Fruit fly (Drosophila melanogaster): ENCODE results near the gene CG33322.

CG33322 gene

dm6 chr2L:20802839-20803238 lies 13.2 kb downstream of the CG33322 start:
- no peak for TF ChIP-seq EcR (GFP tag; optimal IDR thresholded peaks at IDR 0.05)
- no peak for TF ChIP-seq Dll (optimal IDR thresholded peaks at IDR 0.05)
- no peak for TF ChIP-seq psq (optimal IDR thresholded peaks at IDR 0.05)
- TF ChIP-seq pan (optimal IDR thresholded peaks at IDR 0.05), result no peak
- no peak for TF ChIP-seq CG8478 (optimal IDR thresholded peaks at IDR 0.05)
- no peak for TF ChIP-seq usp (GFP tag; optimal IDR thresholded peaks at IDR 0.05)

- TF ChIP-seq usp (GFP tag; optimal IDR thresholded peaks at IDR 0.05) (no peak), psq (optimal IDR thresholded peaks at IDR 0.05) (no peak), Dll (optimal IDR thresholded peaks at IDR 0.05) (no peak), pan (optimal IDR thresholded peaks at IDR 0.05) (no peak), EcR (GFP tag; optimal IDR thresholded peaks at IDR 0.05) (no peak), CG8478 (optimal IDR thresholded peaks at IDR 0.05) (no peak)
Observed at dm6 chr2L:20802204-20802603, 13.8 kb downstream of the CG33322 start.

dm6 chr2L:20801801-20802200 lies 14.2 kb downstream of the CG33322 start:
- TF ChIP-seq CG8478 (optimal IDR thresholded peaks at IDR 0.05) (no peak), Dll (optimal IDR thresholded peaks at IDR 0.05) (no peak), EcR (GFP tag; optimal IDR thresholded peaks at IDR 0.05) (no peak), usp (GFP tag; optimal IDR thresholded peaks at IDR 0.05) (no peak), pan (optimal IDR thresholded peaks at IDR 0.05) (no peak), psq (optimal IDR thresholded peaks at IDR 0.05) (no peak)

dm6 chr2L:20799991-20800897 lies 15.8 kb downstream of the CG33322 start:
- TF ChIP-seq pan (optimal IDR thresholded peaks at IDR 0.05) (no peak), EcR (GFP tag; optimal IDR thresholded peaks at IDR 0.05) (no peak), CG8478 (optimal IDR thresholded peaks at IDR 0.05) (no peak), usp (GFP tag; optimal IDR thresholded peaks at IDR 0.05) (no peak), psq (optimal IDR thresholded peaks at IDR 0.05) (no peak), Dll (optimal IDR thresholded peaks at IDR 0.05) (no peak)

dm6 chr2L:20798351-20798777 lies 17.7 kb downstream of the CG33322 start:
- TF ChIP-seq EcR (GFP tag; optimal IDR thresholded peaks at IDR 0.05), result no peak
- no peak for TF ChIP-seq pan (optimal IDR thresholded peaks at IDR 0.05)

- TF ChIP-seq Dll (optimal IDR thresholded peaks at IDR 0.05) (no peak), usp (GFP tag; optimal IDR thresholded peaks at IDR 0.05) (no peak), CG8478 (optimal IDR thresholded peaks at IDR 0.05) (no peak), psq (optimal IDR thresholded peaks at IDR 0.05) (no peak), pan (optimal IDR thresholded peaks at IDR 0.05) (no peak), EcR (GFP tag; optimal IDR thresholded peaks at IDR 0.05) (no peak)
Observed at dm6 chr2L:20797515-20797847, 18.6 kb downstream of the CG33322 start, which contains the start of gene CG9328. CG9328 (plus strand) TSS chr2L:20797715.

- no peak for TF ChIP-seq pan (optimal IDR thresholded peaks at IDR 0.05)
- no peak for TF ChIP-seq usp (GFP tag; optimal IDR thresholded peaks at IDR 0.05)
- TF ChIP-seq CG8478 (optimal IDR thresholded peaks at IDR 0.05), result no peak
- TF ChIP-seq psq (optimal IDR thresholded peaks at IDR 0.05), result no peak
- TF ChIP-seq EcR (GFP tag; optimal IDR thresholded peaks at IDR 0.05), result no peak
- TF ChIP-seq Dll (optimal IDR thresholded peaks at IDR 0.05), result no peak
Observed at dm6 chr2L:20796758-20797514, 19.1 kb downstream of the CG33322 start, which contains the start of gene vari. vari (minus strand) TSS chr2L:20797042.

dm6 chr2L:20795774-20796173 lies 20.3 kb downstream of the CG33322 start:
- no peak for TF ChIP-seq usp (GFP tag; optimal IDR thresholded peaks at IDR 0.05)
- no peak for TF ChIP-seq CG8478 (optimal IDR thresholded peaks at IDR 0.05)
- no peak for TF ChIP-seq pan (optimal IDR thresholded peaks at IDR 0.05)
- TF ChIP-seq EcR (GFP tag; optimal IDR thresholded peaks at IDR 0.05), result no peak
- no peak for TF ChIP-seq psq (optimal IDR thresholded peaks at IDR 0.05)
- TF ChIP-seq Dll (optimal IDR thresholded peaks at IDR 0.05), result no peak

- TF ChIP-seq EcR (GFP tag; optimal IDR thresholded peaks at IDR 0.05) (no peak), CG8478 (optimal IDR thresholded peaks at IDR 0.05) (no peak), Dll (optimal IDR thresholded peaks at IDR 0.05) (no peak), usp (GFP tag; optimal IDR thresholded peaks at IDR 0.05) (no peak), psq (optimal IDR thresholded peaks at IDR 0.05) (no peak), pan (optimal IDR thresholded peaks at IDR 0.05) (no peak)
Observed at dm6 chr2L:20794656-20795055, 21.4 kb downstream of the CG33322 start.

dm6 chr2L:20793881-20794280 lies 22.2 kb downstream of the CG33322 start:
- no peak for TF ChIP-seq CG8478 (optimal IDR thresholded peaks at IDR 0.05)
- no peak for TF ChIP-seq Dll (optimal IDR thresholded peaks at IDR 0.05)
- TF ChIP-seq psq (optimal IDR thresholded peaks at IDR 0.05), result no peak
- TF ChIP-seq EcR (GFP tag; optimal IDR thresholded peaks at IDR 0.05), result no peak
- TF ChIP-seq usp (GFP tag; optimal IDR thresholded peaks at IDR 0.05), result no peak
- TF ChIP-seq pan (optimal IDR thresholded peaks at IDR 0.05), result no peak

- TF ChIP-seq psq (optimal IDR thresholded peaks at IDR 0.05) (no peak), Dll (optimal IDR thresholded peaks at IDR 0.05) (no peak), usp (GFP tag; optimal IDR thresholded peaks at IDR 0.05) (no peak)
Observed at dm6 chr2L:20792988-20793544, 23.0 kb downstream of the CG33322 start.

dm6 chr2L:20792521-20792920 lies 23.5 kb downstream of the CG33322 start:
- TF ChIP-seq pan (optimal IDR thresholded peaks at IDR 0.05) (no peak), EcR (GFP tag; optimal IDR thresholded peaks at IDR 0.05) (no peak), Dll (optimal IDR thresholded peaks at IDR 0.05) (no peak), usp (GFP tag; optimal IDR thresholded peaks at IDR 0.05) (no peak), CG8478 (optimal IDR thresholded peaks at IDR 0.05) (no peak), psq (optimal IDR thresholded peaks at IDR 0.05) (no peak)
